Worm (Caenorhabditis elegans) whole organism, L4 larva: ENCODE results near the gene ZK180.8.

Source experiments
- F26F4.8 ChIP-seq: fragments of 200-800 bp; sonication (Bioruptor generic); conservative IDR thresholded peaks from 2 replicates; pipeline ENCODE4 v1.3.6; 2022; ENCODE audit warnings: missing genetic modification characterization, missing compliant biosample characterization
- F37D6.2 ChIP-seq: sonication (generic microtip); optimal IDR thresholded peaks from 2 replicates; lab custom pipeline; 2016; ENCODE audit warnings: mild to moderate bottlenecking, missing genetic modification characterization, missing compliant biosample characterization
- R02D3.7 ChIP-seq: fragments of 150-350 bp; sonication (generic microtip); optimal IDR thresholded peaks from 3 replicates; lab custom pipeline; 2014; ENCODE audit warnings: missing biosample characterization, missing genetic modification characterization
- T20F7.1 ChIP-seq: fragments of 200-800 bp; sonication (Bioruptor generic); optimal IDR thresholded peaks from 2 replicates; lab custom pipeline; 2018; ENCODE audit warnings: mild to moderate bottlenecking, missing genetic modification characterization, missing compliant biosample characterization
- Y105C5A.15 ChIP-seq: fragments of 200-800 bp; sonication (Bioruptor generic); IDR thresholded peaks from 2 replicates; pipeline ENCODE4 v1.3.6; 2022; ENCODE audit warnings: missing genetic modification characterization, missing compliant biosample characterization
- Y5F2A.4 ChIP-seq: fragments of 200-800 bp; sonication (Bioruptor generic); optimal IDR thresholded peaks from 2 replicates; lab custom pipeline; 2018; ENCODE audit warnings: mild to moderate bottlenecking, missing genetic modification characterization, missing compliant biosample characterization
- ZK546.5 ChIP-seq, 2 experiments: sonication (generic microtip); optimal IDR thresholded peaks; 2 replicates each; lab custom pipeline; 2017; ENCODE audit warnings: missing biosample characterization in 2 of 2, missing genetic modification characterization in 2 of 2
- aha-1 ChIP-seq: fragments of 150-350 bp; peaks from one replicate; lab custom pipeline; 2014; ENCODE audit warnings: missing biosample characterization, missing genetic modification characterization
- aly-2 ChIP-seq: sonication (generic microtip); optimal IDR thresholded peaks from 2 replicates; lab custom pipeline; 2018; ENCODE audit warnings: missing biosample characterization, missing genetic modification characterization
- ama-1 ChIP-seq: fragments of 150-350 bp; optimal IDR thresholded peaks from 2 replicates; lab custom pipeline; 2014; ENCODE audit warnings: inconsistent platforms, mixed read lengths
- arid-1 ChIP-seq: fragments of 200-800 bp; sonication (Bioruptor generic); conservative IDR thresholded peaks from 2 replicates; pipeline ENCODE4 v1.3.6; 2022; ENCODE audit warnings: missing genetic modification reagents, missing genetic modification characterization, missing compliant biosample characterization
- attf-4 ChIP-seq: sonication (generic microtip); optimal IDR thresholded peaks from 3 replicates; lab custom pipeline; 2017; ENCODE audit warnings: missing biosample characterization, missing genetic modification characterization
- ceh-28 ChIP-seq: fragments of 150-350 bp; optimal IDR thresholded peaks from 2 replicates; lab custom pipeline; 2014; ENCODE audit warnings: missing biosample characterization, missing genetic modification reagents, missing genetic modification characterization
- ceh-32 ChIP-seq: sonication (generic microtip); optimal IDR thresholded peaks from 2 replicates; lab custom pipeline; 2016; ENCODE audit warnings: mild to moderate bottlenecking, missing genetic modification characterization, missing compliant biosample characterization; ENCODE audit not compliant: poor library complexity
- ceh-44 ChIP-seq: fragments of 200-800 bp; sonication (Bioruptor generic); IDR thresholded peaks from 2 replicates; pipeline ENCODE4 v1.3.6; 2022; ENCODE audit warnings: missing genetic modification reagents, missing genetic modification characterization, missing compliant biosample characterization
- ceh-82 ChIP-seq: sonication (generic microtip); optimal IDR thresholded peaks from 2 replicates; lab custom pipeline; 2017; ENCODE audit warnings: missing biosample characterization, missing genetic modification characterization
- ctbp-1 ChIP-seq: fragments of 200-800 bp; sonication (Bioruptor generic); IDR thresholded peaks from 2 replicates; pipeline ENCODE4 v1.3.6; 2022; ENCODE audit warnings: missing genetic modification reagents, missing genetic modification characterization, missing compliant biosample characterization
- daf-16 ChIP-seq, 3 experiments: sonication (generic microtip); optimal IDR thresholded peaks; 2 replicates each; lab custom pipeline; 2016 to 2017; ENCODE audit warnings: missing genetic modification characterization in 3 of 3, missing genetic modification reagents in 3 of 3, mild to moderate bottlenecking in 2 of 3, missing compliant biosample characterization in 2 of 3, missing biosample characterization in 1 of 3, moderate library complexity in 1 of 3
- dmd-8 ChIP-seq: fragments of 200-800 bp; sonication (Bioruptor generic); IDR thresholded peaks from 2 replicates; pipeline ENCODE4 v1.3.6; 2022; ENCODE audit warnings: missing genetic modification characterization, missing compliant biosample characterization
- dmd-9 ChIP-seq: fragments of 200-800 bp; sonication (Bioruptor generic); IDR thresholded peaks from 2 replicates; pipeline ENCODE4 v1.3.6; 2022; ENCODE audit warnings: missing genetic modification reagents, missing genetic modification characterization, missing compliant biosample characterization
- dpl-1 ChIP-seq: fragments of 150-350 bp; optimal IDR thresholded peaks from 2 replicates; lab custom pipeline; 2014; ENCODE audit warnings: missing biosample characterization, missing genetic modification reagents, missing genetic modification characterization
- duxl-1 ChIP-seq: sonication (generic microtip); optimal IDR thresholded peaks from 2 replicates; lab custom pipeline; 2016; ENCODE audit warnings: mild to moderate bottlenecking, missing genetic modification characterization, moderate library complexity, missing compliant biosample characterization; ENCODE audit not compliant: poor library complexity
- dve-1 ChIP-seq: sonication (generic microtip); optimal IDR thresholded peaks from 2 replicates; lab custom pipeline; 2017; ENCODE audit warnings: antibody characterized with exemption, mild to moderate bottlenecking, missing genetic modification characterization, missing compliant biosample characterization; ENCODE audit not compliant: insufficient read depth
- gei-8 ChIP-seq: fragments of 200-800 bp; sonication (Bioruptor generic); optimal IDR thresholded peaks from 2 replicates; lab custom pipeline; 2018; ENCODE audit warnings: mild to moderate bottlenecking, missing genetic modification characterization, missing compliant biosample characterization
- hlh-30 ChIP-seq: sonication (generic microtip); optimal IDR thresholded peaks from 2 replicates; lab custom pipeline; 2017; ENCODE audit warnings: antibody characterized with exemption, mild to moderate bottlenecking, missing genetic modification characterization, missing compliant biosample characterization; ENCODE audit not compliant: insufficient read depth
- jun-1 ChIP-seq: fragments of 150-350 bp; optimal IDR thresholded peaks from 2 replicates; lab custom pipeline; 2014; ENCODE audit warnings: missing biosample characterization, missing genetic modification reagents, missing genetic modification characterization
- lim-7 ChIP-seq: fragments of 200-800 bp; sonication (Bioruptor generic); IDR thresholded peaks from 2 replicates; pipeline ENCODE4 v1.3.6; 2022; ENCODE audit warnings: missing genetic modification characterization, missing compliant biosample characterization
- lin-13 ChIP-seq: fragments of 150-350 bp; optimal IDR thresholded peaks from 2 replicates; lab custom pipeline; 2014; ENCODE audit warnings: missing biosample characterization, missing genetic modification reagents, missing genetic modification characterization
- lin-15B ChIP-seq: fragments of 150-350 bp; sonication (generic microtip); optimal IDR thresholded peaks from 3 replicates; lab custom pipeline; 2014; ENCODE audit warnings: missing biosample characterization, missing genetic modification characterization
- lin-39 ChIP-seq: fragments of 150-350 bp; optimal IDR thresholded peaks from 2 replicates; lab custom pipeline; 2014; ENCODE audit warnings: missing biosample characterization, missing genetic modification reagents, missing genetic modification characterization
- lir-3 ChIP-seq: sonication (generic microtip); optimal IDR thresholded peaks from 2 replicates; lab custom pipeline; 2016; ENCODE audit warnings: mild to moderate bottlenecking, missing genetic modification characterization, missing compliant biosample characterization
- lsy-2 ChIP-seq, 2 experiments: fragments of 150-350 bp in 1 of 2; sonication (generic microtip) in 1 of 2; optimal IDR thresholded peaks; 2 replicates each; lab custom pipeline; 2014 to 2017; ENCODE audit warnings: missing biosample characterization in 2 of 2, missing genetic modification characterization in 2 of 2
- madf-9 ChIP-seq: fragments of 200-800 bp; sonication (Bioruptor generic); conservative IDR thresholded peaks from 2 replicates; pipeline ENCODE4 v1.3.6; 2022; ENCODE audit warnings: missing genetic modification reagents, missing genetic modification characterization, missing compliant biosample characterization
- mep-1 ChIP-seq: fragments of 150-350 bp; sonication (generic microtip); optimal IDR thresholded peaks from 3 replicates; lab custom pipeline; 2014; ENCODE audit warnings: missing biosample characterization, missing genetic modification characterization
- nhr-102 ChIP-seq: sonication (generic microtip); optimal IDR thresholded peaks from 2 replicates; lab custom pipeline; 2016; ENCODE audit warnings: mild to moderate bottlenecking, missing genetic modification characterization, moderate library complexity, missing compliant biosample characterization
- nhr-11 ChIP-seq: fragments of 150-350 bp; optimal IDR thresholded peaks from 2 replicates; lab custom pipeline; 2014; ENCODE audit warnings: missing biosample characterization, missing genetic modification characterization
- nhr-28 ChIP-seq: fragments of 150-350 bp; optimal IDR thresholded peaks from 2 replicates; lab custom pipeline; 2014; ENCODE audit warnings: missing biosample characterization, missing genetic modification characterization
- nhr-42 ChIP-seq: fragments of 200-800 bp; sonication (Bioruptor generic); IDR thresholded peaks from 2 replicates; pipeline ENCODE4 v1.3.6; 2022; ENCODE audit warnings: missing genetic modification characterization, missing compliant biosample characterization
- nhr-48 ChIP-seq: sonication (generic microtip); optimal IDR thresholded peaks from 2 replicates; lab custom pipeline; 2016; ENCODE audit warnings: mild to moderate bottlenecking, missing genetic modification characterization, missing compliant biosample characterization
- pqm-1 ChIP-seq: sonication (generic microtip); optimal IDR thresholded peaks from 2 replicates; lab custom pipeline; 2017; ENCODE audit warnings: missing biosample characterization, missing genetic modification characterization
- rbr-2 ChIP-seq: sonication (generic microtip); optimal IDR thresholded peaks from 2 replicates; lab custom pipeline; 2016; ENCODE audit warnings: missing genotype, missing genetic modification characterization, missing compliant biosample characterization
- saeg-2 ChIP-seq: fragments of 200-800 bp; sonication (Bioruptor generic); IDR thresholded peaks from 2 replicates; pipeline ENCODE4 v1.3.6; 2022; ENCODE audit warnings: missing genetic modification reagents, missing genetic modification characterization, missing compliant biosample characterization
- skn-1 ChIP-seq: fragments of 150-350 bp; optimal IDR thresholded peaks from 2 replicates; lab custom pipeline; 2014; ENCODE audit warnings: missing biosample characterization, missing genetic modification characterization
- snpc-4 ChIP-seq: fragments of 150-350 bp; optimal IDR thresholded peaks from 2 replicates; lab custom pipeline; 2014; ENCODE audit warnings: missing biosample characterization, missing genetic modification characterization
- spr-1 ChIP-seq: sonication (generic microtip); optimal IDR thresholded peaks from 2 replicates; lab custom pipeline; 2016; ENCODE audit warnings: mild to moderate bottlenecking, missing genetic modification characterization, missing compliant biosample characterization
- spr-3 ChIP-seq: fragments of 200-800 bp; sonication (Bioruptor generic); optimal IDR thresholded peaks from 2 replicates; lab custom pipeline; 2018; ENCODE audit warnings: mild to moderate bottlenecking, missing genetic modification characterization, missing compliant biosample characterization
- tra-1 ChIP-seq: fragments of 200-800 bp; sonication (Bioruptor generic); IDR thresholded peaks from 2 replicates; pipeline ENCODE4 v1.3.6; 2022; ENCODE audit warnings: missing genetic modification reagents, missing genetic modification characterization, missing compliant biosample characterization
- unc-62 ChIP-seq, 3 experiments: fragments of 150-350 bp in 1 of 3; sonication (generic microtip); optimal IDR thresholded peaks in 2 of 3; peaks in 1 of 3; 1 replicate in 1 of 3; 2 replicates in 2 of 3; lab custom pipeline; 2014 to 2017; ENCODE audit warnings: missing biosample characterization in 3 of 3, missing genetic modification characterization in 3 of 3, missing genetic modification reagents in 3 of 3, missing genotype in 1 of 3
- zfp-2 ChIP-seq: sonication (generic microtip); optimal IDR thresholded peaks from 2 replicates; lab custom pipeline; 2016; ENCODE audit warnings: mild to moderate bottlenecking, missing genetic modification characterization, missing compliant biosample characterization
- zip-11 ChIP-seq: fragments of 200-800 bp; sonication (Bioruptor generic); IDR thresholded peaks from 2 replicates; pipeline ENCODE4 v1.3.6; 2022; ENCODE audit warnings: missing genetic modification characterization, missing compliant biosample characterization
- zip-2 ChIP-seq: fragments of 150-350 bp; optimal IDR thresholded peaks from 2 replicates; lab custom pipeline; 2014; ENCODE audit warnings: missing biosample characterization, missing genetic modification characterization
- ztf-11 ChIP-seq: fragments of 150-350 bp; optimal IDR thresholded peaks from 2 replicates; lab custom pipeline; 2014; ENCODE audit warnings: missing biosample characterization, missing genetic modification characterization
- ztf-7 ChIP-seq: fragments of 150-350 bp; optimal IDR thresholded peaks from 2 replicates; lab custom pipeline; 2014; ENCODE audit warnings: missing biosample characterization, missing genetic modification characterization

ZK180.8 gene

DNA sequence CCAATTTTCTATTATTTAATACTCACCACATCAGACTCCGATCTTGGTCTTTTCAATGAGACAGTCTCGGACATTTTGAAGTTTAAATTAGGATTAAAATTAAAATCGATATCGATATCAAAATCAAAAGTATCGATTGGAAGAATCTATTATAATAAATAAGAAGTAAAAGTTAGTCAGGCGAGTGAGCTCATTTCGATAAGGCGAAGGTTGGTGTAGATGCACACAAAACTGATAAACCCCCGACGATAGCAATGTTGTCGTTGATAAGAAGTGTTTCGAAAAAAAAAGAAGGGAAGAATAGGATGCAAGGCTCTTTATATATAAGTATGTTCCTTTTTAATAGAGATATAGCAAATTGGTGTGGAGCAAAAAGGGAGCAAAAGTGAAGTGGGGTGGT lies 29.0 kb downstream of the ZK180.8 start, which contains the start of gene M01H9.4:
Gene M01H9.4 (minus strand): TSS at position 379 of the 400 bp plus-strand sequence.
- no peak for TF ChIP-seq aly-2 (tag; lab: Kevin White, UChicago)
- TF ChIP-seq pqm-1 (tag; lab: Kevin White, UChicago), result peak; percentile 99
- no peak for TF ChIP-seq lin-39 (tag; lab: Kevin White, UChicago)
- TF ChIP-seq hlh-30, result peak; percentile 26
- no peak for TF ChIP-seq lin-15B (tag; lab: Kevin White, UChicago)
- TF ChIP-seq nhr-48 (tag; lab: Kevin White, UChicago), result no peak
- no peak for TF ChIP-seq ZK546.5 (tag; optimal IDR thresholded peaks at IDR 0.05; lab: Kevin White, UChicago)
- TF ChIP-seq ztf-11 (tag; lab: Kevin White, UChicago), result no peak
- peak; percentile 93 for TF ChIP-seq nhr-28 (tag; lab: Kevin White, UChicago)
- no peak for TF ChIP-seq Y5F2A.4
- TF ChIP-seq lsy-2 (tag; optimal IDR thresholded peaks at IDR 0.05; lab: Kevin White, UChicago), result peak in 1 of 2 experiments; percentile 28
- no peak for TF ChIP-seq R02D3.7 (tag; lab: Kevin White, UChicago)
- TF ChIP-seq ama-1 (lab: Kevin White, UChicago), result no peak
- no peak for TF ChIP-seq ceh-28 (tag; lab: Kevin White, UChicago)
- TF ChIP-seq ceh-82 (tag; lab: Kevin White, UChicago), result no peak
- no peak for TF ChIP-seq spr-1
- TF ChIP-seq zip-11 (GFP tag; lab: Robert Waterston, UW), result no peak
- no peak for TF ChIP-seq jun-1 (tag; lab: Kevin White, UChicago)
- no peak for TF ChIP-seq F26F4.8 (GFP tag; lab: Robert Waterston, UW)
- TF ChIP-seq lin-13 (GFP tag; lab: Kevin White, UChicago), result no peak
- no peak for TF ChIP-seq Y105C5A.15 (GFP tag; lab: Robert Waterston, UW)
- TF ChIP-seq skn-1, result no peak
- TF ChIP-seq nhr-11 (tag; lab: Kevin White, UChicago), result no peak
- no peak for TF ChIP-seq lir-3 (tag; lab: Kevin White, UChicago)
- TF ChIP-seq zip-2 (tag; lab: Kevin White, UChicago), result no peak
- no peak for TF ChIP-seq unc-62 (GFP tag; optimal IDR thresholded peaks at IDR 0.05 in 1 of 2; lab: Kevin White, UChicago)
- TF ChIP-seq unc-62 (tag; optimal IDR thresholded peaks at IDR 0.05; lab: Kevin White, UChicago), result no peak
- TF ChIP-seq duxl-1 (tag; lab: Kevin White, UChicago), result no peak
- TF ChIP-seq dmd-8 (GFP tag; lab: Robert Waterston, UW), result no peak
- no peak for TF ChIP-seq T20F7.1
- no peak for TF ChIP-seq ztf-7 (tag; lab: Kevin White, UChicago)
- TF ChIP-seq dve-1, result peak; percentile 89
- no peak for TF ChIP-seq aha-1
- no peak for TF ChIP-seq dpl-1 (GFP tag; lab: Kevin White, UChicago)
- TF ChIP-seq arid-1, result no peak
- no peak for TF ChIP-seq tra-1 (GFP tag; lab: Robert Waterston, UW)
- TF ChIP-seq saeg-2 (GFP tag; lab: Robert Waterston, UW), result no peak
- TF ChIP-seq daf-16 (GFP tag; optimal IDR thresholded peaks at IDR 0.05; lab: Kevin White, UChicago), result no peak
- TF ChIP-seq daf-16 (tag; optimal IDR thresholded peaks at IDR 0.05; lab: Kevin White, UChicago), result peak; percentile 94
- no peak for TF ChIP-seq F37D6.2
- TF ChIP-seq dmd-9, result no peak
- TF ChIP-seq zfp-2 (tag; lab: Kevin White, UChicago), result no peak
- no peak for TF ChIP-seq nhr-42 (GFP tag; lab: Robert Waterston, UW)
- no peak for TF ChIP-seq ceh-32 (tag; lab: Kevin White, UChicago)
- TF ChIP-seq rbr-2 (tag; lab: Kevin White, UChicago), result no peak
- no peak for TF ChIP-seq ctbp-1 (GFP tag; lab: Robert Waterston, UW)
- no peak for TF ChIP-seq madf-9 (GFP tag; lab: Robert Waterston, UW)
- TF ChIP-seq mep-1 (tag; lab: Kevin White, UChicago), result no peak
- no peak for TF ChIP-seq ceh-44
- TF ChIP-seq attf-4 (tag; lab: Kevin White, UChicago), result no peak
- no peak for TF ChIP-seq lim-7 (GFP tag; lab: Robert Waterston, UW)
- no peak for TF ChIP-seq spr-3 (GFP tag; lab: Kevin White, UChicago)
- TF ChIP-seq gei-8, result no peak
- no peak for TF ChIP-seq snpc-4 (tag; lab: Kevin White, UChicago)
- no peak for TF ChIP-seq nhr-102
